Fruit fly (Drosophila melanogaster) whole organism, pupa: ENCODE results near the gene CG6231.

Experiments used
- CG17806 ChIP-seq: fragments of 200-800 bp; sonication (Bioruptor generic); optimal IDR thresholded peaks from 2 replicates; lab custom pipeline; 2018; ENCODE audit warnings: missing biosample characterization, mild to moderate bottlenecking, missing genetic modification characterization, moderate library complexity
- CG32121 ChIP-seq: fragments of 200-800 bp; sonication (Bioruptor generic); IDR thresholded peaks from 2 replicates; pipeline ENCODE4 v1.3.6; 2022; ENCODE audit warnings: missing biosample characterization, missing genetic modification characterization
- CG34367 ChIP-seq: fragments of 200-800 bp; sonication (Bioruptor generic); optimal IDR thresholded peaks from 2 replicates; lab custom pipeline; 2018; ENCODE audit warnings: missing biosample characterization, mild to moderate bottlenecking, missing genetic modification characterization
- D1 ChIP-seq: fragments of 200-800 bp; sonication (Bioruptor generic); optimal IDR thresholded peaks from 2 replicates; lab custom pipeline; 2018; ENCODE audit warnings: missing biosample characterization, mild to moderate bottlenecking, missing genetic modification characterization, moderate library complexity
- EcR ChIP-seq: fragments of 200-800 bp; sonication (Bioruptor generic); optimal IDR thresholded peaks from 3 replicates; lab custom pipeline; 2019; ENCODE audit warnings: missing biosample characterization, missing genetic modification characterization, mild to moderate bottlenecking, moderate library complexity, missing genetic modification reagents
- Ets98B ChIP-seq: fragments of 200-800 bp; sonication (Bioruptor generic); IDR thresholded peaks from 2 replicates; pipeline ENCODE4 v1.3.6; 2022; ENCODE audit warnings: missing biosample characterization, missing genetic modification characterization
- Pif1A ChIP-seq: fragments of 200-800 bp; sonication (Bioruptor generic); optimal IDR thresholded peaks from 3 replicates; lab custom pipeline; 2016; ENCODE audit warnings: missing biosample characterization, missing genetic modification characterization
- Pif1B ChIP-seq: fragments of 200-800 bp; sonication (Bioruptor generic); optimal IDR thresholded peaks from 3 replicates; lab custom pipeline; 2016; ENCODE audit warnings: missing biosample characterization, missing genetic modification characterization

DNA sequence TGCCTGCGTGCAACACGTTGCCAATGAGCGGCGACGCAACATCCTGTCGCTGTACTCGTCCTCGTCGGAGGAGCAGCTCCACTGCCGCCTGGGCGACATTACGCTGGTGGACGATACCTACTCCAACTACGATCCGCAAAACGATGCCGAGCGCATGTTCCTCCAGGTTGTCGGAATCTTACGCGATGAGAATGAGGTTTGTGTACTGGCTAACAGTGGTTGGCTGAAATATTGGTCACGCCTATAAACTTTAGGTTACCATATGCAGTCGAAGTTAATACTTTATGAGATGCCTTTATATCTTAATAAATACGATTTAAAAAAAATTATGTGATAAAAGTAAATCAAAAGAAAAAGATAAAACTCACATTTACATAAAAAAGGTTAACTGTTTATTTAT is 46.2 kb downstream of the CG6231 start:
- TF ChIP-seq CG34367 (tag; lab: Kevin White, UChicago) (no peak), EcR (GFP tag; lab: Kevin White, UChicago) (no peak), Ets98B (no peak), Pif1B (GFP tag; lab: Kevin White, UChicago) (no peak), CG17806 (tag; lab: Kevin White, UChicago) (no peak), D1 (no peak), CG32121 (GFP tag; lab: Robert Waterston, UW) (no peak), Pif1A (GFP tag; lab: Kevin White, UChicago) (no peak)
